Worm (Caenorhabditis elegans): ENCODE data around the gene F33G12.6.

- no peak for TF ChIP-seq blmp-1 (tag; optimal IDR thresholded peaks at IDR 0.05)
- no peak for TF ChIP-seq lin-13 (tag; optimal IDR thresholded peaks at IDR 0.05)
- TF ChIP-seq pha-4 (tag; optimal IDR thresholded peaks at IDR 0.05) = no peak
- no peak for TF ChIP-seq elt-3 (tag; optimal IDR thresholded peaks at IDR 0.05)
- no peak for TF ChIP-seq elt-1 (tag; optimal IDR thresholded peaks at IDR 0.05; ENCODE audit: borderline replicate concordance, insufficient read depth)
- no peak for TF ChIP-seq sem-2 (GFP tag; optimal IDR thresholded peaks at IDR 0.05)
- no peak for TF ChIP-seq ztf-11 (tag; optimal IDR thresholded peaks at IDR 0.05)
- no peak for TF ChIP-seq ceh-83 (GFP tag; optimal IDR thresholded peaks at IDR 0.05)
Observed at ce11 chrII:5067927-5068326, 18.2 kb downstream of the F33G12.6 start, which contains the start of gene C27A2.8.
